Worm (Caenorhabditis elegans): ENCODE measurements around the gene srw-94.

ce11 chrIV:4776001-4776400, 38.3 kb upstream of the srw-94 start, which contains the start of gene R11E3.19:
- TF ChIP-seq flt-1 (GFP tag; IDR thresholded peaks at IDR 0.05) (no peak), med-1 (GFP tag; optimal IDR thresholded peaks at IDR 0.05; ENCODE audit: insufficient read depth) (no peak), T22C8.4 (GFP tag; IDR thresholded peaks at IDR 0.05) (no peak), ztf-23 (GFP tag; IDR thresholded peaks at IDR 0.05) (no peak), ztf-29 (GFP tag; IDR thresholded peaks at IDR 0.05) (no peak), tab-1 (GFP tag; IDR thresholded peaks at IDR 0.05) (no peak)

Data from whole organism, midembryonic.